Worm (Caenorhabditis elegans): ENCODE data around the gene C36C5.4.

C36C5.4 gene

ce11 chrV:3132116-3132515 lies 34.2 kb upstream of the C36C5.4 start:
- TF ChIP-seq attf-4 (tag; optimal IDR thresholded peaks at IDR 0.05) (no peak), F49E8.2 (tag; optimal IDR thresholded peaks at IDR 0.05; ENCODE audit: borderline replicate concordance) (no peak), hlh-30 (tag; optimal IDR thresholded peaks at IDR 0.05; ENCODE audit: insufficient read depth) (no peak), Y5F2A.4 (GFP tag; optimal IDR thresholded peaks at IDR 0.05) (no peak), ces-1 (GFP tag; optimal IDR thresholded peaks at IDR 0.05) (no peak), F44E2.7 (GFP tag; IDR thresholded peaks at IDR 0.05) (peak; percentile 62; the same call in 1 of the 2 replicates), lim-7 (GFP tag; IDR thresholded peaks at IDR 0.05) (no peak), hif-1 (tag; optimal IDR thresholded peaks at IDR 0.05) (no peak), lin-13 (GFP tag; optimal IDR thresholded peaks at IDR 0.05) (no peak), nhr-25 (tag; optimal IDR thresholded peaks at IDR 0.05; ENCODE audit: borderline replicate concordance, insufficient read depth) (no peak), mxl-3 (GFP tag; optimal IDR thresholded peaks at IDR 0.05) (no peak), unc-62 (GFP tag; optimal IDR thresholded peaks at IDR 0.05 in 1 of 2) (no peak), unc-62 (tag; optimal IDR thresholded peaks at IDR 0.05) (no peak), nhr-102 (tag; optimal IDR thresholded peaks at IDR 0.05) (no peak), ceh-44 (GFP tag; IDR thresholded peaks at IDR 0.05) (no peak), Y105C5A.15 (GFP tag; IDR thresholded peaks at IDR 0.05) (no peak), daf-19 (GFP tag; conservative IDR thresholded peaks at IDR 0.05) (no peak), set-16 (GFP tag; IDR thresholded peaks at IDR 0.05) (peak; percentile 99), arid-1 (GFP tag; conservative IDR thresholded peaks at IDR 0.05) (no peak), zfp-3 (GFP tag; conservative IDR thresholded peaks at IDR 0.05) (no peak), F37D6.2 (tag; optimal IDR thresholded peaks at IDR 0.05) (no peak), dve-1 (tag; optimal IDR thresholded peaks at IDR 0.05; ENCODE audit: insufficient read depth) (no peak), jun-1 (tag; optimal IDR thresholded peaks at IDR 0.05) (no peak), Y48G9A.11 (GFP tag; IDR thresholded peaks at IDR 0.05) (peak; percentile 41; the same call in 1 of the 2 replicates), ceh-62 (tag; optimal IDR thresholded peaks at IDR 0.05) (no peak), ztf-11 (tag; optimal IDR thresholded peaks at IDR 0.05) (no peak), ceh-32 (tag; optimal IDR thresholded peaks at IDR 0.05; ENCODE audit: poor library complexity) (no peak), egl-43 (GFP tag; IDR thresholded peaks at IDR 0.05) (0 out of 2 replicates have a peak, but pooled peaks have one; percentile 11)

ce11 chrV:3133293-3133755 lies 33.0 kb upstream of the C36C5.4 start, which contains the start of gene F02C9.2:
Gene F02C9.2 (plus strand): TSS chrV:3133705.
- TF ChIP-seq lin-15B (tag; optimal IDR thresholded peaks at IDR 0.05) (no peak), set-16 (GFP tag; IDR thresholded peaks at IDR 0.05) (peak; percentile 76)

ce11 chrV:3138488-3138887 lies 27.9 kb upstream of the C36C5.4 start, which contains the start of the genes irld-3 and F02C9.1:
Gene irld-3 (minus strand): TSS chrV:3138588.
Gene F02C9.1 (plus strand): TSS chrV:3138703.
- TF ChIP-seq nhr-102 (tag; optimal IDR thresholded peaks at IDR 0.05) (no peak), fos-1 (tag; optimal IDR thresholded peaks at IDR 0.05) (no peak), unc-62 (GFP tag; optimal IDR thresholded peaks at IDR 0.05 in 1 of 2) (peak in 1 of 2 experiments; percentile 39), unc-62 (tag; optimal IDR thresholded peaks at IDR 0.05) (no peak), R02D3.7 (tag; optimal IDR thresholded peaks at IDR 0.05) (no peak)

ce11 chrV:3141190-3141589 lies 25.2 kb upstream of the C36C5.4 start, which contains the start of gene srab-9:
Gene srab-9 (minus strand): TSS chrV:3141290.
- TF ChIP-seq F49E8.2 (tag; optimal IDR thresholded peaks at IDR 0.05; ENCODE audit: borderline replicate concordance) (no peak), ceh-62 (tag; optimal IDR thresholded peaks at IDR 0.05) (no peak)

ce11 chrV:3144494-3144893 lies 21.9 kb upstream of the C36C5.4 start, which contains the start of gene srab-10:
Gene srab-10 (minus strand): TSS chrV:3144594.
- TF ChIP-seq jun-1 (tag; optimal IDR thresholded peaks at IDR 0.05) (no peak), duxl-1 (tag; optimal IDR thresholded peaks at IDR 0.05; ENCODE audit: poor library complexity) (no peak), zip-11 (GFP tag; IDR thresholded peaks at IDR 0.05) (no peak), ztf-7 (tag; optimal IDR thresholded peaks at IDR 0.05) (no peak)

Measured in whole organism, L4 larva.